Worm (Caenorhabditis elegans): ENCODE results near the gene F56C3.9.
"Not testable (repeated sequence)": the region's sequence is repeated elsewhere in the genome, so short reads cannot be mapped to it uniquely, and the experiment has no call there.

F56C3.9 gene

DNA sequence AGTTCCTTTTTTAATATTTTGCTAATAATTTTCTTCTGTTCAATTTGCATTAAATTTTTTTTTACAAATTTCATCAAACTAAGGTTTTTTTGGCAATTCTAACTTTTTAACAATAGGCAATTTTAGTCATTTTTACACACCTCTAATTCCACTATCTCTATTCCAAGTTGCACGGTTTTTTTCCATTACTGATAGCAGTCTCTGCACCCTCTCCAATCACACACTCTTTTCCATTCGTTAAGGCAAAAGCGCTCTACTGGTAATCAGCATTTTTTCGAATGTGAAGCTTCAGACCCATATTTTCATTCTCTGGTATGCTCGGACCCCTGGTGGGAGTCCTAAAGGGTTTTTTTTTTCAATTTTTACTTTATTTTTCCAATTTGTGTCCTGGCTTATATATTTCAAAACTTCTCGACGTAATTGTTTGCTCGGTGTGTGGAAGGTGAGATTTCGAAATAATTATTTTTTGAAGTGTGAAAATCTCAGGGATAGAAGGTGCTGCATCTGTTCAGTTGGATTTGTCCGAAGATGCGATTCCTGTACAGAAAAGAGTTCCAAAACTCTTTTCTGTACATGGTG is 23.1 kb upstream of the F56C3.9 start, which contains the start of the genes F19G12.4 and F19G12.8:
Gene F19G12.4 (plus strand): TSS at position 529 of the 579 bp plus-strand sequence.
Gene F19G12.8 (plus strand): TSS at position 545 of the 579 bp plus-strand sequence.
- no peak for TF ChIP-seq ces-1 (GFP tag; optimal IDR thresholded peaks at IDR 0.05)
- TF ChIP-seq elt-3 (tag; optimal IDR thresholded peaks at IDR 0.05) = no peak
- TF ChIP-seq ceh-43 (GFP tag; optimal IDR thresholded peaks at IDR 0.05) = no peak
- no peak for TF ChIP-seq mab-5 (tag; optimal IDR thresholded peaks at IDR 0.05)

DNA sequence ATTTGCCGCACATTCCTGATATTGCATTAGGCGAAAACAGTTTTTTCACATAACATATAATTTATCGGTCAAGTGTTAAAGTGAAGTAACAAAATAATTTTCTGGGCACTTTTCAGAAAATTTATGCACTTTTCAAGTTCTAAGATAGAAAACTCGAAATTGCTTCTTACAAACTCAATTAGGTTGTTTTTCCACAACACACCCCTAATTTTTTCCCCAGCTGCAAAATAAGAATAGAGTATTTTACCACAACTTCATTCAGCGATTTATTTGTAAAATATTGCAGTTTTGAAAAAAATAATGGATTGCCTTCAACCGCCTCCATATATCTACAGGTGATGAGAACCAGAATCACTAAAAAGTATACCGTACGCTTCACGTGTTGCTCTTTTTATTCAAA is 19.1 kb upstream of the F56C3.9 start, which contains the start of gene srh-19:
Gene srh-19 (plus strand): TSS at position 301 of the 400 bp plus-strand sequence.
- no peak for TF ChIP-seq snpc-4 (tag; optimal IDR thresholded peaks at IDR 0.05)
- TF ChIP-seq lin-13 (tag; optimal IDR thresholded peaks at IDR 0.05) = no peak
- no peak for TF ChIP-seq nhr-76 (tag; optimal IDR thresholded peaks at IDR 0.05)
- TF ChIP-seq cnd-1 (tag; optimal IDR thresholded peaks at IDR 0.05) = no peak
- no peak for TF ChIP-seq sem-2 (GFP tag; optimal IDR thresholded peaks at IDR 0.05)
- TF ChIP-seq ztf-11 (tag; optimal IDR thresholded peaks at IDR 0.05) = no peak
- TF ChIP-seq flh-1 (GFP tag; optimal IDR thresholded peaks at IDR 0.05) = no peak
- no peak for TF ChIP-seq ceh-83 (GFP tag; optimal IDR thresholded peaks at IDR 0.05)
- no peak for TF ChIP-seq drap-1 (GFP tag; optimal IDR thresholded peaks at IDR 0.05)
- TF ChIP-seq tbx-8 (GFP tag; optimal IDR thresholded peaks at IDR 0.05) = no peak
- TF ChIP-seq nhr-2 (tag; optimal IDR thresholded peaks at IDR 0.05) = no peak
- no peak for TF ChIP-seq M03D4.4 (tag; optimal IDR thresholded peaks at IDR 0.05)
- TF ChIP-seq unc-39 (tag; optimal IDR thresholded peaks at IDR 0.05) = no peak
- no peak for TF ChIP-seq mep-1 (tag; optimal IDR thresholded peaks at IDR 0.05)
- TF ChIP-seq nhr-28 (tag; optimal IDR thresholded peaks at IDR 0.05) = no peak
- no peak for TF ChIP-seq ceh-43 (GFP tag; optimal IDR thresholded peaks at IDR 0.05)
- no peak for TF ChIP-seq pha-4 (tag; optimal IDR thresholded peaks at IDR 0.05)
- TF ChIP-seq sptf-1 (tag; optimal IDR thresholded peaks at IDR 0.05) = no peak
- no peak for TF ChIP-seq lsy-2 (tag; optimal IDR thresholded peaks at IDR 0.05)
- no peak for TF ChIP-seq nhr-237 (tag; optimal IDR thresholded peaks at IDR 0.05)

DNA sequence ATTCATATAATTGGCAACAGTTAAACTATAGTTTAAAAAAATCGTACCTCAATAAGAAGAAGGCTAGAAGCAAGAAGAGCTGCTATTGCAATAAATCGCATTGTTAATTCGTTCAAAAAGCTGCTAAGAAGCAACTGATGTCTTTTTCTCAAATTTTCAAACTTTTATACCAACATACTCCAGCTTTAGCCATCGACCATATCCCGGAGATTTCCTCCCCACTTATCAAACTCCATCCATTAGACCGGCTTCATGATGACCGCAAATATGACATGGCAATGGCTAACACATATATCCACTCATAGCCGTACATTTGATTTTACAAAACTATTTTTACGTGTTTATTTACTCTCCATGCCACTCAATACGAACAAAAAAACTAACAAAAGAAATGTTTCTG is 16.8 kb upstream of the F56C3.9 start, which contains the start of gene abu-2:
Gene abu-2 (minus strand): TSS at position 101 of the 400 bp plus-strand sequence.
- TF ChIP-seq zip-8 (tag; optimal IDR thresholded peaks at IDR 0.05) = no peak
- no peak for TF ChIP-seq nhr-237 (tag; optimal IDR thresholded peaks at IDR 0.05)
- TF ChIP-seq nhr-28 (tag; optimal IDR thresholded peaks at IDR 0.05) = no peak
- no peak for TF ChIP-seq nhr-2 (tag; optimal IDR thresholded peaks at IDR 0.05)
- TF ChIP-seq ceh-43 (GFP tag; optimal IDR thresholded peaks at IDR 0.05) = no peak
- no peak for TF ChIP-seq drap-1 (GFP tag; optimal IDR thresholded peaks at IDR 0.05)
- TF ChIP-seq unc-39 (tag; optimal IDR thresholded peaks at IDR 0.05) = no peak
- no peak for TF ChIP-seq hlh-1 (tag; optimal IDR thresholded peaks at IDR 0.05)
- no peak for TF ChIP-seq snpc-4 (tag; optimal IDR thresholded peaks at IDR 0.05)
- TF ChIP-seq pha-4 (tag; optimal IDR thresholded peaks at IDR 0.05) = no peak

DNA sequence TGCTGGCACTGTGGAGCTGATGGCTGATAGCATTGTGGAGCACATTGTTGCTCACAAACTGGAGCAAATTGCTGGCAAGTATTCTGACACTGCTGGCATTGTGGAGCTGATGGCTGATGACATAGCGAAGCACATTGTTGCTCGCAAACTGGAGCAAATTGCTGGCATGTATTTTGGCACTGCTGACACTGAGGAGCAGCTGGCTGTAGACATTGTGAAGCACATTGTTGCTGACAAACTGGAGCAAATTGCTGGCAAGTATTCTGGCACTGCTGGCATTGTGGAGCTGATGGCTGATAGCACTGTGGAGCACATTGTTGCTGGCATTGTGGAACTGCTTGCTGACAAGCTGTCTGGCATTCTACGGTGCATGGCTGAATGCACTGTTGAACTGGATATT is 15.4 kb upstream of the F56C3.9 start:
- TF ChIP-seq blmp-1 (tag; optimal IDR thresholded peaks at IDR 0.05) (no peak), nhr-12 (tag; optimal IDR thresholded peaks at IDR 0.05) (no peak), mab-5 (tag; optimal IDR thresholded peaks at IDR 0.05) (no peak), ces-1 (GFP tag; optimal IDR thresholded peaks at IDR 0.05) (no peak), lin-32 (GFP tag; optimal IDR thresholded peaks at IDR 0.05) (no peak), unc-62 (GFP tag; optimal IDR thresholded peaks at IDR 0.05) (no peak), pha-4 (tag; optimal IDR thresholded peaks at IDR 0.05) (no peak), flh-1 (GFP tag; optimal IDR thresholded peaks at IDR 0.05) (no peak), mep-1 (tag; optimal IDR thresholded peaks at IDR 0.05) (no peak), snpc-4 (tag; optimal IDR thresholded peaks at IDR 0.05) (no peak), ceh-43 (GFP tag; optimal IDR thresholded peaks at IDR 0.05) (no peak), nhr-237 (tag; optimal IDR thresholded peaks at IDR 0.05) (no peak), sptf-1 (tag; optimal IDR thresholded peaks at IDR 0.05) (no peak), unc-39 (tag; optimal IDR thresholded peaks at IDR 0.05) (no peak), hlh-1 (tag; optimal IDR thresholded peaks at IDR 0.05) (no peak), bed-3 (GFP tag; optimal IDR thresholded peaks at IDR 0.05) (no peak), mls-2 (tag; optimal IDR thresholded peaks at IDR 0.05) (no peak)

DNA sequence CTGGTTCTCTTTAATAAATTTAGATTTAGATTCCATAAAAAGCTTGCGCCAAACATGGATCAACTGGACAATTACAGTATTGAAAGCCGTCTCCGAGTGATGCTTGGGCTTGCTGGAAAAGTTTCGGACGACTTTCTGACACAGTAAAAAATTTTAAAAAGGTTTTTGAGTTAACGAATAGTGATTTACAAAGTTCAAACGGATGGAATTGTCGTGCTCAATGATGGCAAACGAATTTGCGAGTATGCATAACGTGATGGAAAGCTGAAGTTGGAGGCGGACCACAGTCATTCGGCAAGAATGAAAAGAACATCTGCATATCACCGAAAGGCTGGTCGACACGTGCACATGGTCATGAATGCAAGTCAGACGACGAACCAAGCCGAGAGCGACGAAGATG is 10.2 kb upstream of the F56C3.9 start, which contains the start of gene ZK402.1:
Gene ZK402.1 (plus strand): TSS at position 301 of the 400 bp plus-strand sequence.
- not testable (repeated sequence) for TF ChIP-seq nhr-76 (tag; optimal IDR thresholded peaks at IDR 0.05); unc-62 (GFP tag; optimal IDR thresholded peaks at IDR 0.05); M03D4.4 (tag; optimal IDR thresholded peaks at IDR 0.05)
